Worm (Caenorhabditis elegans): ENCODE results near the gene lurp-3.
A peak's percentile ranks its signal among the peaks of the same experiment; 100 is the strongest.

Gene lurp-3

ce11 chrV:13455448-13455847 lies at the start of gene lurp-3:
lurp-3 (plus strand) TSS chrV:13455748.
- TF ChIP-seq tbx-8 (GFP tag; optimal IDR thresholded peaks at IDR 0.05) (no peak), snpc-4 (tag; optimal IDR thresholded peaks at IDR 0.05) (no peak), unc-120 (tag; optimal IDR thresholded peaks at IDR 0.05; ENCODE audit: poor library complexity, severe bottlenecking) (no peak)

ce11 chrV:13406032-13406431 lies 49.5 kb upstream of the lurp-3 start, which contains the start of gene cutl-1:
cutl-1 (minus strand) TSS chrV:13406114.
- TF ChIP-seq lin-32 (GFP tag; optimal IDR thresholded peaks at IDR 0.05) (no peak), lsy-2 (tag; optimal IDR thresholded peaks at IDR 0.05) (peak; percentile 4)

ce11 chrV:13406511-13406910 lies 49.0 kb upstream of the lurp-3 start, which contains the start of gene F53F1.2:
F53F1.2 (plus strand) TSS chrV:13406816.
- no peak for TF ChIP-seq zip-8 (tag; optimal IDR thresholded peaks at IDR 0.05)

ce11 chrV:13407913-13408312 lies 47.6 kb upstream of the lurp-3 start, which contains the start of gene F53F1.3:
F53F1.3 (plus strand) TSS chrV:13408242.
- TF ChIP-seq pha-4 (tag; optimal IDR thresholded peaks at IDR 0.05) (no peak), ceh-83 (GFP tag; optimal IDR thresholded peaks at IDR 0.05) (no peak), lin-13 (tag; optimal IDR thresholded peaks at IDR 0.05) (no peak), flh-1 (GFP tag; optimal IDR thresholded peaks at IDR 0.05) (no peak), unc-39 (tag; optimal IDR thresholded peaks at IDR 0.05) (no peak), lsy-2 (tag; optimal IDR thresholded peaks at IDR 0.05) (no peak), sem-2 (GFP tag; optimal IDR thresholded peaks at IDR 0.05) (no peak), unc-62 (GFP tag; optimal IDR thresholded peaks at IDR 0.05) (no peak), mep-1 (tag; optimal IDR thresholded peaks at IDR 0.05) (no peak), mls-2 (tag; optimal IDR thresholded peaks at IDR 0.05) (no peak), snpc-4 (tag; optimal IDR thresholded peaks at IDR 0.05) (no peak), nhr-76 (tag; optimal IDR thresholded peaks at IDR 0.05) (no peak), nhr-237 (tag; optimal IDR thresholded peaks at IDR 0.05) (no peak), elt-3 (tag; optimal IDR thresholded peaks at IDR 0.05) (no peak), nhr-2 (tag; optimal IDR thresholded peaks at IDR 0.05) (no peak)

ce11 chrV:13408440-13408839 lies 47.1 kb upstream of the lurp-3 start:
- no peak for TF ChIP-seq unc-39 (tag; optimal IDR thresholded peaks at IDR 0.05)
- TF ChIP-seq M03D4.4 (tag; optimal IDR thresholded peaks at IDR 0.05) = no peak
- no peak for TF ChIP-seq blmp-1 (tag; optimal IDR thresholded peaks at IDR 0.05)
- no peak for TF ChIP-seq mls-2 (tag; optimal IDR thresholded peaks at IDR 0.05)
- TF ChIP-seq flh-1 (GFP tag; optimal IDR thresholded peaks at IDR 0.05) = no peak
- TF ChIP-seq mab-5 (tag; optimal IDR thresholded peaks at IDR 0.05) = no peak
- no peak for TF ChIP-seq nhr-28 (tag; optimal IDR thresholded peaks at IDR 0.05)
- no peak for TF ChIP-seq sptf-1 (tag; optimal IDR thresholded peaks at IDR 0.05)
- TF ChIP-seq lsy-2 (tag; optimal IDR thresholded peaks at IDR 0.05) = no peak
- no peak for TF ChIP-seq elt-3 (tag; optimal IDR thresholded peaks at IDR 0.05)
- no peak for TF ChIP-seq hlh-1 (tag; optimal IDR thresholded peaks at IDR 0.05)
- no peak for TF ChIP-seq nhr-12 (tag; optimal IDR thresholded peaks at IDR 0.05)
- TF ChIP-seq ham-2 (GFP tag; optimal IDR thresholded peaks at IDR 0.05) = no peak
- no peak for TF ChIP-seq ces-1 (GFP tag; optimal IDR thresholded peaks at IDR 0.05)
- no peak for TF ChIP-seq unc-62 (GFP tag; optimal IDR thresholded peaks at IDR 0.05)
- no peak for TF ChIP-seq ceh-83 (GFP tag; optimal IDR thresholded peaks at IDR 0.05)
- TF ChIP-seq zip-8 (tag; optimal IDR thresholded peaks at IDR 0.05) = no peak

ce11 chrV:13409089-13409488 lies 46.5 kb upstream of the lurp-3 start:
- TF ChIP-seq ces-1 (GFP tag; optimal IDR thresholded peaks at IDR 0.05) = peak; percentile 68
- TF ChIP-seq sptf-1 (tag; optimal IDR thresholded peaks at IDR 0.05) = no peak

ce11 chrV:13410688-13411087 lies 44.9 kb upstream of the lurp-3 start, which contains the start of gene F53F1.4:
F53F1.4 (plus strand) TSS chrV:13411077.
- TF ChIP-seq lin-32 (GFP tag; optimal IDR thresholded peaks at IDR 0.05) (no peak), pha-4 (tag; optimal IDR thresholded peaks at IDR 0.05) (no peak), zip-8 (tag; optimal IDR thresholded peaks at IDR 0.05) (no peak), unc-39 (tag; optimal IDR thresholded peaks at IDR 0.05) (no peak), elt-1 (tag; optimal IDR thresholded peaks at IDR 0.05; ENCODE audit: borderline replicate concordance, insufficient read depth) (no peak), nhr-237 (tag; optimal IDR thresholded peaks at IDR 0.05) (no peak), sptf-1 (tag; optimal IDR thresholded peaks at IDR 0.05) (no peak), hlh-1 (tag; optimal IDR thresholded peaks at IDR 0.05) (no peak), tbx-8 (GFP tag; optimal IDR thresholded peaks at IDR 0.05) (no peak), M03D4.4 (tag; optimal IDR thresholded peaks at IDR 0.05) (no peak), ztf-11 (tag; optimal IDR thresholded peaks at IDR 0.05) (no peak), mls-2 (tag; optimal IDR thresholded peaks at IDR 0.05) (no peak), ceh-83 (GFP tag; optimal IDR thresholded peaks at IDR 0.05) (no peak), nhr-76 (tag; optimal IDR thresholded peaks at IDR 0.05) (no peak), lin-13 (tag; optimal IDR thresholded peaks at IDR 0.05) (no peak), ceh-39 (tag; optimal IDR thresholded peaks at IDR 0.05) (no peak), mab-5 (tag; optimal IDR thresholded peaks at IDR 0.05) (no peak), snpc-4 (tag; optimal IDR thresholded peaks at IDR 0.05) (no peak), nhr-28 (tag; optimal IDR thresholded peaks at IDR 0.05) (no peak)
